Fruit fly (Drosophila melanogaster) S2 (cell line): ENCODE results near the gene Herp.

Experiments used
- CG8478 ChIP-seq: fragments of >200 bp; optimal IDR thresholded peaks from 2 replicates; lab custom pipeline; 2018
- CTCF ChIP-seq, 2 experiments: fragments of >200 bp; optimal IDR thresholded peaks; 2 replicates each; lab custom pipeline; 2018

- TF ChIP-seq CG8478 (no peak), CTCF (optimal IDR thresholded peaks at IDR 0.05; lab: Kevin White, UChicago) (no peak)
These were observed 33.4 kb upstream of the Herp start for dm6 chr2L:7833238-7833637.
